Fruit fly (Drosophila melanogaster): ENCODE measurements around the gene CG5866.

DNA sequence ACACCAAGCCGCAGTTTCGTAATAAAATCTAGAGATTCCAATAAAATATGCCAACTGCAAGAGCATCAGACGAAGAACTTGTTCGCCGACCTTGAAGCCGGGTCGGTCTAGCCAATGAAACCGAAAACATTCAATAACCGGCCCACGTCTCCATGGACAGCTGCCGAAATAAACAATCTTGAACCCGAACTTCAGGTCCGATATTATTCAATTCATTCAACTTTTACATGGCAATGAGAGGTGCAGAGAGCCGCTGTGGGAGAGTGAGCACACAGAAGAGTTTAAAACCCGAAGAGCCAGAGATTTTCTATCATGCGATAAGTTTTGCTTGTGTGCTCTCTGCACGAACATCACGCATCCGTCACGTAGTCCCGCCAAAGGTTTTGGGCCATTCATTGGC, 38.0 kb upstream of the CG5866 start:
- TF ChIP-seq CrebA (GFP tag; optimal IDR thresholded peaks at IDR 0.05; ENCODE audit: borderline replicate concordance) = no peak
- TF ChIP-seq psq (GFP tag; optimal IDR thresholded peaks at IDR 0.05) = no peak
- TF ChIP-seq Hr83 (GFP tag; optimal IDR thresholded peaks at IDR 0.05; ENCODE audit: poor library complexity, severe bottlenecking) = no peak
- no peak for TF ChIP-seq jim (GFP tag; optimal IDR thresholded peaks at IDR 0.05)
- no peak for TF ChIP-seq N (GFP tag; optimal IDR thresholded peaks at IDR 0.05)
- TF ChIP-seq Hr78 (GFP tag; optimal IDR thresholded peaks at IDR 0.05) = no peak

Measured in whole organism, wandering third instar larva.